Worm (Caenorhabditis elegans) whole organism, young adult: ENCODE measurements around the gene ric-8.

ENCODE experiments used
- B0019.2 ChIP-seq: fragments of 200-800 bp; sonication (Bioruptor generic); conservative IDR thresholded peaks from 2 replicates; pipeline ENCODE4 v1.3.6; 2022; ENCODE audit warnings: missing genetic modification reagents, missing genetic modification characterization, missing compliant biosample characterization
- B0336.3 ChIP-seq: fragments of 200-800 bp; sonication (Bioruptor generic); IDR thresholded peaks from 2 replicates; pipeline ENCODE4 v1.3.6; 2022; ENCODE audit warnings: missing genetic modification characterization, missing compliant biosample characterization
- F10E7.11 ChIP-seq: sonication (generic microtip); optimal IDR thresholded peaks from 2 replicates; lab custom pipeline; 2017; ENCODE audit warnings: mild to moderate bottlenecking, missing genetic modification characterization, moderate library complexity, missing compliant biosample characterization
- F49E8.2 ChIP-seq: sonication (generic microtip); optimal IDR thresholded peaks from 3 replicates; lab custom pipeline; 2017; ENCODE audit warnings: missing genetic modification characterization, mild to moderate bottlenecking, missing compliant biosample characterization, antibody characterized with exemption, moderate library complexity; ENCODE audit not compliant: insufficient read depth
- F52B5.7 ChIP-seq: sonication (generic microtip); optimal IDR thresholded peaks from 2 replicates; lab custom pipeline; 2016; ENCODE audit warnings: mild to moderate bottlenecking, missing genetic modification characterization, missing compliant biosample characterization
- F57A8.1 ChIP-seq: fragments of 200-800 bp; sonication (Bioruptor generic); optimal IDR thresholded peaks from 2 replicates; lab custom pipeline; 2018; ENCODE audit warnings: mild to moderate bottlenecking, missing genetic modification characterization, moderate library complexity, missing compliant biosample characterization
- K11D2.4 ChIP-seq: fragments of 200-800 bp; sonication (Bioruptor generic); IDR thresholded peaks from 2 replicates; pipeline ENCODE4 v1.3.6; 2022; ENCODE audit warnings: missing genetic modification reagents, missing genetic modification characterization, missing compliant biosample characterization
- K12H6.12 ChIP-seq: fragments of 200-800 bp; sonication (Bioruptor generic); optimal IDR thresholded peaks from 2 replicates; lab custom pipeline; 2018; ENCODE audit warnings: mild to moderate bottlenecking, missing genetic modification characterization, missing compliant biosample characterization
- Y56A3A.18 ChIP-seq: fragments of 200-800 bp; sonication (Bioruptor generic); IDR thresholded peaks from 2 replicates; pipeline ENCODE4 v1.3.6; 2022; ENCODE audit warnings: missing genetic modification reagents, missing genetic modification characterization, missing compliant biosample characterization
- Y67H2A.10 ChIP-seq: fragments of 200-800 bp; sonication (Bioruptor generic); conservative IDR thresholded peaks from 2 replicates; pipeline ENCODE4 v1.3.6; 2022; ENCODE audit warnings: missing genetic modification reagents, missing genetic modification characterization, missing compliant biosample characterization
- Y79H2A.3 ChIP-seq: fragments of 200-800 bp; sonication (Bioruptor generic); conservative IDR thresholded peaks from 2 replicates; pipeline ENCODE4 v1.3.6; 2022; ENCODE audit warnings: missing genetic modification reagents, missing genetic modification characterization, missing compliant biosample characterization
- ZK185.1 ChIP-seq: sonication (generic microtip); optimal IDR thresholded peaks from 2 replicates; lab custom pipeline; 2016; ENCODE audit warnings: mild to moderate bottlenecking, missing genetic modification characterization, missing compliant biosample characterization; ENCODE audit not compliant: poor library complexity, severe bottlenecking
- atf-7 ChIP-seq: sonication (generic microtip); optimal IDR thresholded peaks from 2 replicates; lab custom pipeline; 2017; ENCODE audit warnings: mild to moderate bottlenecking, missing genetic modification characterization, missing compliant biosample characterization
- attf-3 ChIP-seq: fragments of 200-800 bp; sonication (Bioruptor generic); conservative IDR thresholded peaks from 2 replicates; pipeline ENCODE4 v1.3.6; 2022; ENCODE audit warnings: missing genetic modification reagents, missing genetic modification characterization, missing compliant biosample characterization
- attf-6 ChIP-seq: fragments of 200-800 bp; sonication (Bioruptor generic); IDR thresholded peaks from 2 replicates; pipeline ENCODE4 v1.3.6; 2022; ENCODE audit warnings: missing genetic modification reagents, missing genetic modification characterization, missing compliant biosample characterization
- bed-1 ChIP-seq: fragments of 200-800 bp; sonication (Bioruptor generic); IDR thresholded peaks from 2 replicates; pipeline ENCODE4 v1.3.6; 2022; ENCODE audit warnings: missing genetic modification reagents, missing genetic modification characterization, missing compliant biosample characterization
- bed-2 ChIP-seq: fragments of 200-800 bp; sonication (Bioruptor generic); IDR thresholded peaks from 2 replicates; pipeline ENCODE4 v1.3.6; 2022; ENCODE audit warnings: missing genetic modification reagents, missing genetic modification characterization, missing compliant biosample characterization
- ceh-58 ChIP-seq: fragments of 200-800 bp; sonication (Bioruptor generic); IDR thresholded peaks from 2 replicates; pipeline ENCODE4 v1.3.6; 2022; ENCODE audit warnings: missing genetic modification characterization, missing compliant biosample characterization
- ceh-91 ChIP-seq: fragments of 200-800 bp; sonication (Bioruptor generic); IDR thresholded peaks from 2 replicates; pipeline ENCODE4 v1.3.6; 2022; ENCODE audit warnings: missing genetic modification reagents, missing genetic modification characterization, missing compliant biosample characterization
- chd-7 ChIP-seq: sonication (generic microtip); optimal IDR thresholded peaks from 2 replicates; lab custom pipeline; 2016; ENCODE audit warnings: mild to moderate bottlenecking, missing genetic modification characterization, moderate library complexity, missing compliant biosample characterization
- die-1 ChIP-seq: sonication (generic microtip); optimal IDR thresholded peaks from 2 replicates; lab custom pipeline; 2016; ENCODE audit warnings: missing genotype, mild to moderate bottlenecking, missing genetic modification characterization, missing compliant biosample characterization
- dox-1 ChIP-seq: fragments of 200-800 bp; sonication (Bioruptor generic); IDR thresholded peaks from 2 replicates; pipeline ENCODE4 v1.3.6; 2022; ENCODE audit warnings: missing genetic modification reagents, missing genetic modification characterization, missing compliant biosample characterization
- egl-18 ChIP-seq: fragments of 200-800 bp; sonication (Bioruptor generic); IDR thresholded peaks from 2 replicates; pipeline ENCODE4 v1.3.6; 2022; ENCODE audit warnings: missing genetic modification reagents, missing genetic modification characterization, missing compliant biosample characterization
- egrh-3 ChIP-seq: fragments of 200-800 bp; sonication (Bioruptor generic); IDR thresholded peaks from 2 replicates; pipeline ENCODE4 v1.3.6; 2022; ENCODE audit warnings: missing genetic modification reagents, missing genetic modification characterization, missing compliant biosample characterization
- fkh-3 ChIP-seq: sonication (generic microtip); optimal IDR thresholded peaks from 2 replicates; lab custom pipeline; 2016; ENCODE audit warnings: mild to moderate bottlenecking, missing genetic modification characterization, missing compliant biosample characterization
- hmg-20 ChIP-seq: fragments of 200-800 bp; sonication (Bioruptor generic); IDR thresholded peaks from 2 replicates; pipeline ENCODE4 v1.3.6; 2022; ENCODE audit warnings: missing genetic modification reagents, missing genetic modification characterization, missing compliant biosample characterization
- hrde-1 ChIP-seq: sonication (generic microtip); optimal IDR thresholded peaks from 2 replicates; lab custom pipeline; 2016; ENCODE audit warnings: missing genetic modification characterization, mild to moderate bottlenecking, missing compliant biosample characterization, moderate library complexity, missing genotype, missing genetic modification reagents, borderline replicate concordance
- hsf-1 ChIP-seq: fragments of 200-800 bp; sonication (Bioruptor generic); IDR thresholded peaks from 2 replicates; pipeline ENCODE4 v1.3.6; 2022; ENCODE audit warnings: missing genetic modification reagents, missing genetic modification characterization, missing compliant biosample characterization
- lin-35 ChIP-seq, 3 experiments: fragments of 150-350 bp in 2 of 3; sonication (generic microtip) in 1 of 3; optimal IDR thresholded peaks; 2 replicates each; lab custom pipeline; 2014 to 2018; ENCODE audit warnings: missing biosample characterization in 3 of 3, missing genetic modification characterization in 3 of 3, missing genetic modification reagents in 3 of 3
- lir-1 ChIP-seq: fragments of 200-800 bp; sonication (Bioruptor generic); conservative IDR thresholded peaks from 2 replicates; pipeline ENCODE4 v1.3.6; 2022; ENCODE audit warnings: missing genetic modification reagents, missing genetic modification characterization, missing compliant biosample characterization
- madf-10 ChIP-seq: sonication (generic microtip); optimal IDR thresholded peaks from 2 replicates; lab custom pipeline; 2016; ENCODE audit warnings: mild to moderate bottlenecking, missing genetic modification characterization, missing compliant biosample characterization
- madf-3 ChIP-seq: fragments of 200-800 bp; sonication (Bioruptor generic); IDR thresholded peaks from 2 replicates; pipeline ENCODE4 v1.3.6; 2022; ENCODE audit warnings: missing genetic modification reagents, missing genetic modification characterization, missing compliant biosample characterization
- nhr-120 ChIP-seq: fragments of 200-800 bp; sonication (Bioruptor generic); IDR thresholded peaks from 2 replicates; pipeline ENCODE4 v1.3.6; 2022; ENCODE audit warnings: missing genetic modification characterization, missing compliant biosample characterization
- nhr-90 ChIP-seq: sonication (generic microtip); optimal IDR thresholded peaks from 2 replicates; lab custom pipeline; 2016; ENCODE audit warnings: missing genotype, mild to moderate bottlenecking, missing genetic modification characterization, missing compliant biosample characterization
- pbrm-1 ChIP-seq: fragments of 200-800 bp; sonication (Bioruptor generic); IDR thresholded peaks from 2 replicates; pipeline ENCODE4 v1.3.6; 2022; ENCODE audit warnings: missing genetic modification reagents, missing genetic modification characterization, missing compliant biosample characterization
- rec-8 ChIP-seq, 2 experiments: sonication (generic microtip); optimal IDR thresholded peaks; 2 replicates each; lab custom pipeline; 2016; ENCODE audit warnings: mild to moderate bottlenecking in 2 of 2, missing genetic modification characterization in 2 of 2, missing genetic modification reagents in 2 of 2, missing genotype in 2 of 2, missing biosample characterization in 1 of 2, missing compliant biosample characterization in 1 of 2, moderate library complexity in 1 of 2
- sdz-38 ChIP-seq: sonication (generic microtip); optimal IDR thresholded peaks from 2 replicates; lab custom pipeline; 2016; ENCODE audit warnings: missing genotype, missing genetic modification characterization, missing compliant biosample characterization
- sea-2 ChIP-seq: fragments of 200-800 bp; sonication (Bioruptor generic); IDR thresholded peaks from 2 replicates; pipeline ENCODE4 v1.3.6; 2022; ENCODE audit warnings: missing genetic modification characterization, missing compliant biosample characterization
- snpc-1.1 ChIP-seq: sonication (generic microtip); optimal IDR thresholded peaks from 2 replicates; lab custom pipeline; 2017; ENCODE audit warnings: missing genetic modification characterization, mild to moderate bottlenecking, missing compliant biosample characterization, antibody characterized with exemption, moderate library complexity, missing genotype, missing genetic modification reagents; ENCODE audit not compliant: insufficient read depth
- snpc-1.3 ChIP-seq: sonication (generic microtip); optimal IDR thresholded peaks from 2 replicates; lab custom pipeline; 2017; ENCODE audit warnings: missing genetic modification characterization, mild to moderate bottlenecking, missing compliant biosample characterization, antibody characterized with exemption, moderate library complexity, missing genotype, missing genetic modification reagents; ENCODE audit not compliant: insufficient read depth
- tbp1 ChIP-seq: fragments of 200-800 bp; sonication (Bioruptor generic); optimal IDR thresholded peaks from 2 replicates; lab custom pipeline; 2018; ENCODE audit warnings: mild to moderate bottlenecking, missing genetic modification characterization, missing compliant biosample characterization
- zim-3 ChIP-seq: sonication (generic microtip); optimal IDR thresholded peaks from 2 replicates; lab custom pipeline; 2017; ENCODE audit warnings: mild to moderate bottlenecking, missing genetic modification characterization, moderate library complexity, missing compliant biosample characterization
- ztf-3 ChIP-seq: fragments of 200-800 bp; sonication (Bioruptor generic); optimal IDR thresholded peaks from 2 replicates; lab custom pipeline; 2018; ENCODE audit warnings: mild to moderate bottlenecking, missing genetic modification characterization, missing compliant biosample characterization
- ztf-6 ChIP-seq: fragments of 200-800 bp; sonication (Bioruptor generic); IDR thresholded peaks from 2 replicates; pipeline ENCODE4 v1.3.6; 2022; ENCODE audit warnings: missing genetic modification reagents, missing genetic modification characterization, missing compliant biosample characterization

The ric-8 gene

DNA sequence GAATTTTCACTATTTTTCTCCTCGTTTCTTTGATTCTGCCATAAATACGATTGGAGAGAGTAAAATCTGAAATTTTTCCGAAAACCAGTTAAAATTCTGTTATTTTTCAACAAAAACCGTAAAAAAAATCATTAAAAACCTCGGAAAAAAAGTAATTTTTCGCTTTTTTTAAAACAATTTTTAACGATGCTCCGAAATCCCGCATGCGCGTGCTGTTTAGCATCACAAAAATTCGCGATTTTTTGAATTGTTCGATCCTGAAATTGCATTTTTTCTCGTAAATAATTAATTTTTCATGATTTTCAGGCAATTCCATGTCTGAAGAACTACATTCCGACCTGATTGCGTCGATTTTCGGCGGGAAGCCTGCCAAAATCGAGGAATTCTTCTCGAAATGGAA is at the start of gene ric-8:
Gene ric-8, plus strand, starts transcription at position 301 of the 400 bp plus-strand sequence.
- TF ChIP-seq attf-3 (GFP tag; lab: Robert Waterston, UW) (0 out of 2 replicates have a peak, but pooled peaks have one; percentile 23), dox-1 (GFP tag; lab: Robert Waterston, UW) (no peak)

DNA sequence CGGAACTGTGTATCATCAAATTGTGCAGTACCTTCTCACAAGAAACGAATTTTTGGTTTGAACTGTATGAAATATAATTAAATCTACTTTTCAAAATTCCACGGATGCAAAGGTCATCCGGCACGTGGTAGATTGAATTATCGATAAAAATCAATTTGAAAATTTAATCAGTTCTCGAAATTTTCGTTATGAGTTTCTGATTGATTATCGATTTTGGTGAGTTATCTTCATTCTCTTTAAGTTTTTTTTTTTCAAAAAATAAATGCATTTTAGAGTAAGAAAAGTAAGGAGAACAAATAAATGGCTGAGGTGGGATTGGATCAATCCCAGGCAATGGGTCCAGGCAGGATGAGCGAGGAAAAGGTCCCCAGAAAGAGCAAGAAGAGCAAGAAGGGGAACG is 45.4 kb upstream of the ric-8 start, which contains the start of gene Y69A2AR.47:
Gene Y69A2AR.47, plus strand, starts transcription at position 301 of the 400 bp plus-strand sequence.
- TF ChIP-seq K12H6.12 (tag; lab: Kevin White, UChicago): no peak
- no peak for TF ChIP-seq atf-7 (tag; lab: Kevin White, UChicago)
- no peak for TF ChIP-seq hmg-20 (GFP tag; lab: Robert Waterston, UW)
- TF ChIP-seq sea-2 (GFP tag; lab: Robert Waterston, UW): no peak
- TF ChIP-seq B0336.3 (GFP tag; lab: Robert Waterston, UW): no peak
- TF ChIP-seq sdz-38 (tag; lab: Kevin White, UChicago): no peak
- TF ChIP-seq egl-18 (GFP tag; lab: Robert Waterston, UW): no peak
- no peak for TF ChIP-seq F49E8.2 (tag; lab: Kevin White, UChicago)
- no peak for TF ChIP-seq ztf-3 (GFP tag; lab: Kevin White, UChicago)
- no peak for TF ChIP-seq ceh-91

DNA sequence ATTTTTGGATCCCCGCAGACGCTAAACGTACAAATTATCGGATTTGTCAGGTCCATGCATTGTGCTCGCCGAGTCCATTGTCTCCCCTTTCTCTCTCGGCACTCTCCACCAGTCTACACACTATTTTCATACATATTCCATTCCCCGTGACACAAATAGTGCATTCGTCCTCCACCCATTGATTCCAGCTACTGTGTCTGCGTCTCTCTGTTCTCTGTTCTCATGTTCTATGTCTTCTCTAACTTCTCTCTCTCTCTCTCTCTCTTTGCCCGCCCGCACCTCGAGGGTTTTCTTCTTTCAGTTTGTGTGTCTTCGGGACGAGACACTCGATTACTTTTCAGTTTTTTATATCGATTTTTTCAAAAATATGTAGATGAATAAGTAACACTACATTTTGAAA is 43.1 kb upstream of the ric-8 start:
- no peak for TF ChIP-seq die-1 (tag; lab: Kevin White, UChicago)
- TF ChIP-seq chd-7: no peak
- TF ChIP-seq F57A8.1 (GFP tag; lab: Kevin White, UChicago): no peak
- TF ChIP-seq Y67H2A.10 (GFP tag; lab: Robert Waterston, UW): no peak
- no peak for TF ChIP-seq bed-1
- 0 out of 2 replicates have a peak, but pooled peaks have one; percentile 52 for TF ChIP-seq B0336.3 (GFP tag; lab: Robert Waterston, UW)
- no peak for TF ChIP-seq madf-3
- TF ChIP-seq attf-3 (GFP tag; lab: Robert Waterston, UW): 0 out of 2 replicates have a peak, but pooled peaks have one; percentile 12
- no peak for TF ChIP-seq egrh-3
- peak in 1 of 3 experiments; percentile 52 for TF ChIP-seq lin-35 (GFP tag; optimal IDR thresholded peaks at IDR 0.05; lab: Kevin White, UChicago)
- no peak for TF ChIP-seq Y79H2A.3 (GFP tag; lab: Robert Waterston, UW)
- TF ChIP-seq tbp1 (GFP tag; lab: Kevin White, UChicago): peak; percentile 41
- TF ChIP-seq hsf-1 (GFP tag; lab: Robert Waterston, UW): no peak
- TF ChIP-seq ZK185.1: no peak
- TF ChIP-seq pbrm-1 (GFP tag; lab: Robert Waterston, UW): peak; percentile 76
- TF ChIP-seq madf-10 (tag; lab: Kevin White, UChicago): peak; percentile 19
- TF ChIP-seq snpc-1.1 (tag; lab: Kevin White, UChicago): no peak
- TF ChIP-seq ztf-6 (GFP tag; lab: Robert Waterston, UW): no peak
- TF ChIP-seq F10E7.11 (tag; lab: Kevin White, UChicago): no peak
- no peak for TF ChIP-seq Y56A3A.18 (GFP tag; lab: Robert Waterston, UW)
- peak; percentile 60; the same call in 1 of the 2 replicates for TF ChIP-seq K11D2.4 (GFP tag; lab: Robert Waterston, UW)
- no peak for TF ChIP-seq ceh-91
- TF ChIP-seq ceh-58 (GFP tag; lab: Robert Waterston, UW): no peak
- TF ChIP-seq attf-6 (GFP tag; lab: Robert Waterston, UW): no peak
- TF ChIP-seq F52B5.7 (tag; lab: Kevin White, UChicago): no peak
- TF ChIP-seq nhr-120 (GFP tag; lab: Robert Waterston, UW): no peak
- no peak for TF ChIP-seq B0019.2 (GFP tag; lab: Robert Waterston, UW)
- no peak for TF ChIP-seq rec-8 (tag; optimal IDR thresholded peaks at IDR 0.05; lab: Kevin White, UChicago)
- no peak for TF ChIP-seq bed-2 (GFP tag; lab: Robert Waterston, UW)
- TF ChIP-seq lir-1 (GFP tag; lab: Robert Waterston, UW): no peak
- no peak for TF ChIP-seq zim-3
- no peak for TF ChIP-seq nhr-90 (tag; lab: Kevin White, UChicago)
- no peak for TF ChIP-seq snpc-1.3 (tag; lab: Kevin White, UChicago)
- no peak for TF ChIP-seq fkh-3 (tag; lab: Kevin White, UChicago)
- no peak for TF ChIP-seq hrde-1 (tag; lab: Kevin White, UChicago)
